Worm (Caenorhabditis elegans) whole organism, L2 larva: ENCODE measurements around the gene T05G5.4.

Source experiments
- ZK546.5 ChIP-seq: sonication (generic microtip); optimal IDR thresholded peaks from 2 replicates; lab custom pipeline; 2017; ENCODE audit warnings: missing biosample characterization, missing genetic modification characterization
- ama-1 ChIP-seq: fragments of 150-350 bp; optimal IDR thresholded peaks from 2 replicates; lab custom pipeline; 2018; ENCODE audit warnings: inconsistent platforms
- elt-1 ChIP-seq: fragments of 150-350 bp; optimal IDR thresholded peaks from 2 replicates; lab custom pipeline; 2014; ENCODE audit warnings: missing biosample characterization, missing genetic modification characterization
- nhr-10 ChIP-seq: sonication (generic microtip); optimal IDR thresholded peaks from 2 replicates; lab custom pipeline; 2017; ENCODE audit warnings: missing biosample characterization, missing genetic modification characterization
- nhr-237 ChIP-seq: fragments of 150-350 bp; optimal IDR thresholded peaks from 2 replicates; lab custom pipeline; 2014; ENCODE audit warnings: missing biosample characterization, missing genetic modification characterization
- nhr-77 ChIP-seq: fragments of 150-350 bp; optimal IDR thresholded peaks from 2 replicates; lab custom pipeline; 2014; ENCODE audit warnings: missing biosample characterization, missing genetic modification characterization
- sma-9 ChIP-seq, 2 experiments: fragments of 150-350 bp in 1 of 2; sonication (generic microtip) in 1 of 2; optimal IDR thresholded peaks; 2 replicates each; lab custom pipeline; 2014 to 2016; ENCODE audit warnings: missing genetic modification characterization in 2 of 2, mild to moderate bottlenecking in 1 of 2, missing biosample characterization in 1 of 2, missing compliant biosample characterization in 1 of 2, missing genetic modification reagents in 1 of 2, moderate library complexity in 1 of 2
- snpc-4 ChIP-seq: fragments of 150-350 bp; optimal IDR thresholded peaks from 2 replicates; lab custom pipeline; 2014; ENCODE audit warnings: missing biosample characterization, missing genetic modification characterization
- zag-1 ChIP-seq: fragments of 150-350 bp; optimal IDR thresholded peaks from 2 replicates; lab custom pipeline; 2014; ENCODE audit warnings: missing biosample characterization, missing genetic modification characterization
- ztf-11 ChIP-seq: sonication (generic microtip); optimal IDR thresholded peaks from 2 replicates; lab custom pipeline; 2017; ENCODE audit warnings: missing biosample characterization, missing genetic modification characterization

DNA sequence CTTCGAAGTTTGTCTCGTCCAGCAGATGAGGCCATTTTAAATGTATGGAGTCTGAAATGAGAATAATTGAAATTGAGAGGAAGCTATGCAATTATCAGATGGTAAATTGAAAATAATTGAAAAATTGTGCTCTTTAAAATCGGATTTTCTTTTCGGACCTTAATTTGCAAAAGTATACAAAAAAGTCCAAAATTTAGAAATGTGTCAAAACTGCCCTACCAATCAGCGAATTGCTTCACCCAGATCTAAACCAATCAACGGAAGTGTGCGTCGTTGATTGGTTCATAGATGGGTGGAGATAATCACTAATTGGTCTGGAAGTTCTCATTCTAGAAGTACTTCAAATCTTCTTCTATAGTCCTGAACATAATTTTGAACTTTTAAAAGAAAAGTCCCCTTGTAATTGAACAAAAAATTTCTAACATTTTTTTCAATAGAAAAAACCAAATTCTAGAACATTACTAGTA is 40.9 kb downstream of the T05G5.4 start, which contains the start of gene R10E11.5:
- TF ChIP-seq nhr-237 (tag; lab: Kevin White, UChicago) = no peak
- TF ChIP-seq ztf-11 (tag; lab: Kevin White, UChicago) = no peak
- TF ChIP-seq snpc-4 (tag; lab: Kevin White, UChicago) = no peak
- TF ChIP-seq ZK546.5 = no peak
- no peak for TF ChIP-seq nhr-10 (tag; lab: Kevin White, UChicago)
- TF ChIP-seq zag-1 (tag; lab: Kevin White, UChicago) = no peak
- no peak for TF ChIP-seq nhr-77
- TF ChIP-seq ama-1 = no peak
- no peak for TF ChIP-seq elt-1 (tag; lab: Kevin White, UChicago)
- TF ChIP-seq sma-9 (GFP tag; optimal IDR thresholded peaks at IDR 0.05; lab: Kevin White, UChicago) = no peak
- TF ChIP-seq sma-9 (tag; optimal IDR thresholded peaks at IDR 0.05; lab: Kevin White, UChicago) = no peak
